Fruit fly (Drosophila melanogaster) whole organism, embryonic: ENCODE results near the gene sll.

Experiments used
- CG11398 ChIP-seq: fragments of 200-800 bp; sonication (Bioruptor generic); optimal IDR thresholded peaks from 2 replicates; lab custom pipeline; 2016; ENCODE audit warnings: missing biosample characterization, missing genetic modification characterization
- CG14965 ChIP-seq: fragments of 200-800 bp; sonication (Bioruptor generic); optimal IDR thresholded peaks from 2 replicates; lab custom pipeline; 2016; ENCODE audit warnings: missing biosample characterization, missing genetic modification characterization, borderline replicate concordance
- CG1529 ChIP-seq: fragments of 200-800 bp; sonication (Bioruptor generic); optimal IDR thresholded peaks from 3 replicates; lab custom pipeline; 2018; ENCODE audit warnings: missing biosample characterization, missing genetic modification characterization
- CG15514 ChIP-seq: fragments of 200-800 bp; sonication (Bioruptor generic); optimal IDR thresholded peaks from 3 replicates; lab custom pipeline; 2017; ENCODE audit warnings: missing biosample characterization, missing genetic modification characterization, mild to moderate bottlenecking, moderate library complexity, missing genetic modification reagents
- CG16779 ChIP-seq: fragments of 200-800 bp; sonication (Bioruptor generic); IDR thresholded peaks from 2 replicates; pipeline ENCODE4 v1.3.6; 2022; ENCODE audit warnings: missing biosample characterization, missing genetic modification characterization
- CG17912 ChIP-seq: fragments of 200-800 bp; sonication (Bioruptor generic); optimal IDR thresholded peaks from 2 replicates; lab custom pipeline; 2018; ENCODE audit warnings: missing biosample characterization, mild to moderate bottlenecking, missing genetic modification characterization
- CG2120 ChIP-seq: fragments of 200-800 bp; sonication (Bioruptor generic); optimal IDR thresholded peaks from 3 replicates; lab custom pipeline; 2016; ENCODE audit warnings: missing biosample characterization, missing genetic modification characterization
- CG31441 ChIP-seq: fragments of 200-800 bp; sonication (Bioruptor generic); IDR thresholded peaks from 2 replicates; pipeline ENCODE4 v1.3.6; 2022; ENCODE audit warnings: missing biosample characterization, missing genetic modification characterization
- CG33557 ChIP-seq: fragments of 200-800 bp; sonication (Bioruptor generic); optimal IDR thresholded peaks from 2 replicates; lab custom pipeline; 2019; ENCODE audit warnings: missing biosample characterization, mild to moderate bottlenecking, missing genetic modification characterization, moderate library complexity
- CG34376 ChIP-seq: fragments of 200-800 bp; sonication (Bioruptor generic); optimal IDR thresholded peaks from 2 replicates; lab custom pipeline; 2018; ENCODE audit warnings: missing biosample characterization, mild to moderate bottlenecking, missing genetic modification characterization
- CG4282 ChIP-seq: fragments of 200-800 bp; sonication (Bioruptor generic); optimal IDR thresholded peaks from 2 replicates; lab custom pipeline; 2016; ENCODE audit warnings: missing biosample characterization, missing genetic modification characterization
- CG4424 ChIP-seq: fragments of 200-800 bp; sonication (Bioruptor generic); optimal IDR thresholded peaks from 3 replicates; lab custom pipeline; 2016; ENCODE audit warnings: missing biosample characterization, missing genetic modification characterization
- CG5245 ChIP-seq: fragments of 200-800 bp; sonication (Bioruptor generic); optimal IDR thresholded peaks from 3 replicates; lab custom pipeline; 2016; ENCODE audit warnings: missing biosample characterization, missing genetic modification characterization
- CG6765 ChIP-seq: fragments of 200-800 bp; sonication (Bioruptor generic); optimal IDR thresholded peaks from 3 replicates; lab custom pipeline; 2017; ENCODE audit warnings: missing biosample characterization, mild to moderate bottlenecking, missing genetic modification characterization
- CG6813 ChIP-seq: fragments of 200-800 bp; sonication (Bioruptor generic); optimal IDR thresholded peaks from 2 replicates; lab custom pipeline; 2017; ENCODE audit warnings: missing biosample characterization, missing genetic modification characterization, mild to moderate bottlenecking, moderate library complexity, missing genetic modification reagents
- CG7928 ChIP-seq: fragments of 200-800 bp; sonication (Bioruptor generic); optimal IDR thresholded peaks from 2 replicates; lab custom pipeline; 2017; ENCODE audit warnings: missing biosample characterization, mild to moderate bottlenecking, missing genetic modification characterization
- CG8089 ChIP-seq: fragments of 200-800 bp; sonication (Bioruptor generic); optimal IDR thresholded peaks from 3 replicates; lab custom pipeline; 2016; ENCODE audit warnings: missing biosample characterization, missing genetic modification characterization
- CG8765 ChIP-seq: fragments of 200-800 bp; sonication (Bioruptor generic); IDR thresholded peaks from 2 replicates; pipeline ENCODE4 v1.3.6; 2022; ENCODE audit warnings: missing biosample characterization, missing genetic modification characterization
- CrebB ChIP-seq: fragments of 200-800 bp; sonication (Bioruptor generic); optimal IDR thresholded peaks from 3 replicates; lab custom pipeline; 2018; ENCODE audit warnings: missing biosample characterization, mild to moderate bottlenecking, missing genetic modification characterization
- D19A ChIP-seq: fragments of 200-800 bp; optimal IDR thresholded peaks from 3 replicates; lab custom pipeline; 2019; ENCODE audit warnings: missing biosample characterization, mild to moderate bottlenecking, missing genetic modification characterization, moderate library complexity
- Dip2 ChIP-seq: fragments of 200-800 bp; sonication (Bioruptor generic); IDR thresholded peaks from 2 replicates; pipeline ENCODE4 v1.3.6; 2022; ENCODE audit warnings: missing biosample characterization, missing genetic modification characterization
- Dref ChIP-seq: fragments of 200-800 bp; sonication (Bioruptor generic); IDR thresholded peaks from 2 replicates; pipeline ENCODE4 v1.3.6; 2022; ENCODE audit warnings: missing biosample characterization, missing genetic modification characterization
- E2f2 ChIP-seq: fragments of 200-800 bp; sonication (Bioruptor generic); IDR thresholded peaks from 2 replicates; pipeline ENCODE4 v1.3.6; 2022; ENCODE audit warnings: missing biosample characterization, missing genetic modification characterization
- Ets97D ChIP-seq: fragments of 200-800 bp; sonication (Bioruptor generic); optimal IDR thresholded peaks from 3 replicates; lab custom pipeline; 2016; ENCODE audit warnings: missing biosample characterization, missing genetic modification characterization
- Hr51 ChIP-seq, 2 experiments: fragments of 200-800 bp; sonication (Bioruptor generic); optimal IDR thresholded peaks; 2 replicates in 1 of 2; 3 replicates in 1 of 2; lab custom pipeline; 2016 to 2018; ENCODE audit warnings: missing biosample characterization in 2 of 2, missing genetic modification characterization in 2 of 2, mild to moderate bottlenecking in 1 of 2, moderate library complexity in 1 of 2
- Meics ChIP-seq: fragments of 200-800 bp; sonication (Bioruptor generic); optimal IDR thresholded peaks from 2 replicates; lab custom pipeline; 2017; ENCODE audit warnings: missing biosample characterization, mild to moderate bottlenecking, missing genetic modification characterization
- NC2β ChIP-seq: fragments of 200-800 bp; sonication (Bioruptor generic); optimal IDR thresholded peaks from 2 replicates; lab custom pipeline; 2016; ENCODE audit warnings: missing biosample characterization, missing genetic modification characterization
- NK7.1 ChIP-seq: fragments of 200-800 bp; sonication (Bioruptor generic); optimal IDR thresholded peaks from 3 replicates; lab custom pipeline; 2016; ENCODE audit warnings: missing biosample characterization, missing genetic modification characterization
- bab2 ChIP-seq: fragments of 200-800 bp; sonication (Bioruptor generic); optimal IDR thresholded peaks from 2 replicates; lab custom pipeline; 2016; ENCODE audit warnings: missing biosample characterization, missing genetic modification characterization
- br ChIP-seq: fragments of >200 bp; optimal IDR thresholded peaks from 2 replicates; lab custom pipeline; 2017
- bsh ChIP-seq, 2 experiments: fragments of 200-800 bp; sonication (Bioruptor generic); optimal IDR thresholded peaks; 2 replicates each; lab custom pipeline; 2017 to 2018; ENCODE audit warnings: mild to moderate bottlenecking in 2 of 2, missing biosample characterization in 2 of 2, missing genetic modification characterization in 2 of 2, moderate library complexity in 1 of 2
- cg ChIP-seq: fragments of 200-800 bp; sonication (Bioruptor generic); optimal IDR thresholded peaks from 3 replicates; lab custom pipeline; 2019; ENCODE audit warnings: missing biosample characterization, mild to moderate bottlenecking, missing genetic modification characterization, moderate library complexity
- croc ChIP-seq: fragments of 200-800 bp; sonication (Bioruptor generic); conservative IDR thresholded peaks from 3 replicates; pipeline ENCODE4 v1.3.6; 2022; ENCODE audit warnings: missing biosample characterization, missing genetic modification characterization
- crol ChIP-seq: fragments of 200-800 bp; sonication (Bioruptor generic); IDR thresholded peaks from 2 replicates; pipeline ENCODE4 v1.3.6; 2022; ENCODE audit warnings: missing biosample characterization, missing genetic modification characterization
- dati ChIP-seq: fragments of 200-800 bp; sonication (Bioruptor generic); IDR thresholded peaks from 2 replicates; pipeline ENCODE4 v1.3.6; 2022; ENCODE audit warnings: missing biosample characterization, missing genetic modification characterization
- disco-r ChIP-seq: fragments of 200-800 bp; sonication (Bioruptor generic); optimal IDR thresholded peaks from 2 replicates; lab custom pipeline; 2016; ENCODE audit warnings: missing biosample characterization, missing genetic modification characterization
- dpn ChIP-seq, 2 experiments: fragments of 200-800 bp; sonication (Bioruptor generic); optimal IDR thresholded peaks; 3 replicates each; lab custom pipeline; 2016; ENCODE audit warnings: missing biosample characterization in 2 of 2, missing genetic modification characterization in 2 of 2
- en ChIP-seq: fragments of 200-800 bp; sonication (Bioruptor generic); optimal IDR thresholded peaks from 2 replicates; lab custom pipeline; 2016; ENCODE audit warnings: missing biosample characterization, missing genetic modification characterization
- gcm ChIP-seq: fragments of 200-800 bp; sonication (Bioruptor generic); optimal IDR thresholded peaks from 2 replicates; lab custom pipeline; 2019; ENCODE audit warnings: missing biosample characterization, mild to moderate bottlenecking, missing genetic modification characterization, moderate library complexity
- gro ChIP-seq: fragments of 200-800 bp; sonication (Bioruptor generic); optimal IDR thresholded peaks from 2 replicates; lab custom pipeline; 2016; ENCODE audit warnings: missing biosample characterization, missing genetic modification characterization
- inv ChIP-seq: fragments of 200-800 bp; sonication (Bioruptor generic); IDR thresholded peaks from 2 replicates; pipeline ENCODE4 v1.3.6; 2022; ENCODE audit warnings: missing biosample characterization, missing genetic modification characterization; ENCODE audit not compliant: partially characterized antibody
- odd ChIP-seq: fragments of 200-800 bp; sonication (Bioruptor generic); optimal IDR thresholded peaks from 2 replicates; lab custom pipeline; 2017; ENCODE audit warnings: missing biosample characterization, mild to moderate bottlenecking, missing genetic modification characterization
- prd ChIP-seq, 3 experiments: fragments of >200 bp in 2 of 3; fragments of 200-800 bp in 1 of 3; sonication (Bioruptor generic) in 1 of 3; optimal IDR thresholded peaks in 2 of 3; IDR thresholded peaks in 1 of 3; 2 replicates in 2 of 3; 3 replicates in 1 of 3; pipeline versions ENCODE4 v1.3.6 to Lab custom; 2017 to 2022; ENCODE audit warnings: missing biosample characterization in 1 of 3, missing genetic modification characterization in 1 of 3
- repo ChIP-seq: fragments of 200-800 bp; sonication (Bioruptor generic); optimal IDR thresholded peaks from 2 replicates; lab custom pipeline; 2016; ENCODE audit warnings: missing biosample characterization, missing genetic modification characterization
- sens ChIP-seq: fragments of 200-800 bp; sonication (Bioruptor generic); peaks from one replicate; lab custom pipeline; 2016; ENCODE audit warnings: missing biosample characterization, missing genetic modification characterization
- slbo ChIP-seq: fragments of 200-800 bp; sonication (Bioruptor generic); IDR thresholded peaks from 2 replicates; pipeline ENCODE4 v1.3.6; 2022; ENCODE audit warnings: missing biosample characterization, missing genetic modification characterization
- slou ChIP-seq: fragments of 200-800 bp; sonication (Bioruptor generic); optimal IDR thresholded peaks from 3 replicates; lab custom pipeline; 2016; ENCODE audit warnings: missing biosample characterization, missing genetic modification characterization
- sr ChIP-seq: fragments of 200-800 bp; sonication (Bioruptor generic); IDR thresholded peaks from 3 replicates; pipeline ENCODE4 v1.3.6; 2022; ENCODE audit warnings: missing biosample characterization, missing genetic modification characterization
- toy ChIP-seq: fragments of 200-800 bp; sonication (Bioruptor generic); IDR thresholded peaks from 2 replicates; pipeline ENCODE4 v1.3.6; 2022; ENCODE audit warnings: missing biosample characterization, missing genetic modification characterization
- tx ChIP-seq: fragments of 200-800 bp; sonication (Bioruptor generic); optimal IDR thresholded peaks from 2 replicates; lab custom pipeline; 2016; ENCODE audit warnings: missing biosample characterization, missing genetic modification characterization
- unc-4 ChIP-seq: fragments of 200-800 bp; sonication (Bioruptor generic); IDR thresholded peaks from 2 replicates; pipeline ENCODE4 v1.3.6; 2022; ENCODE audit warnings: missing biosample characterization, missing genetic modification characterization; ENCODE audit not compliant: partially characterized antibody

Gene sll

DNA sequence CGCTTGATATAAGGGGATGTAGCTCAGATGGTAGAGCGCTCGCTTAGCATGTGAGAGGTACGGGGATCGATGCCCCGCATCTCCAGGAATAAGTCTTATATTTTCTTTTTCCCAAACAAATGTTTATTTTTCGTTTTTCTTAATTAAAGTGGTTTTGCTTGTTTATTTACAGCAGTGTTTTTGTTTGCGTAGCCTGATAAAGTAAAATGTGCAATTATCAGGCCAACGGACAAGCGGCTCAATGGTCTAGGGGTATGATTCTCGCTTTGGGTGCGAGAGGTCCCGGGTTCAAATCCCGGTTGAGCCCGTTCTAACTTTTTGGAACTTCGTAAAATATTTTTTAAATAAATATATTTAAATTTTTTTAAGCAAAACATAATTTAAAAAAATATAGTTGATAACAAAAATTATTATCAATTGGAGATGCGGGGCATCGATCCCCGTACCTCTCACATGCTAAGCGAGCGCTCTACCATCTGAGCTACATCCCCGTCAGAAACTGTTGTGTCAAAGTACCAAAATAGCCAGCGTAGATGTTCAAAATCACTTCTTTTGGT is 13.9 kb downstream of the sll start (continued):
- no peak for TF ChIP-seq br
- no peak for TF ChIP-seq CG4424 (GFP tag; lab: Kevin White, UChicago)
- TF ChIP-seq CG33557 (GFP tag; lab: Kevin White, UChicago): peak; percentile 24
- TF ChIP-seq cg: no peak
- TF ChIP-seq bab2 (GFP tag; lab: Kevin White, UChicago): no peak
- no peak for TF ChIP-seq NK7.1 (GFP tag; lab: Kevin White, UChicago)
- no peak for TF ChIP-seq Dip2 (GFP tag; lab: Robert Waterston, UW)
- TF ChIP-seq CG6813 (GFP tag; lab: Kevin White, UChicago): no peak
- no peak for TF ChIP-seq CG7928 (GFP tag; lab: Kevin White, UChicago)
- no peak for TF ChIP-seq CG15514
- TF ChIP-seq CG5245 (GFP tag; lab: Kevin White, UChicago): no peak
- TF ChIP-seq D19A (tag; lab: Kevin White, UChicago): peak; percentile 47
- no peak for TF ChIP-seq CG8089
- no peak for TF ChIP-seq disco-r
- no peak for TF ChIP-seq crol (GFP tag; lab: Robert Waterston, UW)
- no peak for TF ChIP-seq dati (GFP tag; lab: Robert Waterston, UW)
- TF ChIP-seq tx: no peak
- TF ChIP-seq CG8765 (GFP tag; lab: Robert Waterston, UW): no peak
- TF ChIP-seq CrebB (tag; lab: Kevin White, UChicago): no peak
- TF ChIP-seq E2f2: no peak
- no peak for TF ChIP-seq CG6765
- peak; percentile 82 for TF ChIP-seq sens (GFP tag; lab: Kevin White, UChicago)
- TF ChIP-seq CG2120 (GFP tag; lab: Kevin White, UChicago): no peak
- no peak for TF ChIP-seq dpn (GFP tag; optimal IDR thresholded peaks at IDR 0.05; lab: Kevin White, UChicago)
- TF ChIP-seq Ets97D (GFP tag; lab: Kevin White, UChicago): no peak
- no peak for TF ChIP-seq CG14965 (GFP tag; lab: Kevin White, UChicago)
- no peak for TF ChIP-seq Dref (GFP tag; lab: Robert Waterston, UW)
- no peak for TF ChIP-seq odd (GFP tag; lab: Kevin White, UChicago)
- TF ChIP-seq gcm (GFP tag; lab: Kevin White, UChicago): peak; percentile 51
- no peak for TF ChIP-seq CG1529 (GFP tag; lab: Kevin White, UChicago)
- no peak for TF ChIP-seq Meics (GFP tag; lab: Kevin White, UChicago)
- peak; percentile 1 to 49 for TF ChIP-seq bsh (GFP tag; optimal IDR thresholded peaks at IDR 0.05; lab: Kevin White, UChicago)
- no peak for TF ChIP-seq gro (GFP tag; lab: Kevin White, UChicago)
- no peak for TF ChIP-seq CG4282 (GFP tag; lab: Kevin White, UChicago)
- TF ChIP-seq repo (GFP tag; lab: Kevin White, UChicago): no peak
- TF ChIP-seq en (GFP tag; lab: Kevin White, UChicago): no peak
- TF ChIP-seq inv: peak; percentile 59; the same call in 1 of the 2 replicates
- no peak for TF ChIP-seq prd (optimal IDR thresholded peaks at IDR 0.05; lab: Kevin White, UChicago)
- TF ChIP-seq prd (GFP tag; IDR thresholded peaks at IDR 0.05; lab: Robert Waterston, UW): no peak
- peak; percentile 33 for TF ChIP-seq CG34376 (GFP tag; lab: Kevin White, UChicago)
- no peak for TF ChIP-seq CG17912
- no peak for TF ChIP-seq sr
- no peak for TF ChIP-seq slbo (GFP tag; lab: Robert Waterston, UW)
- TF ChIP-seq CG11398: no peak
- no peak for TF ChIP-seq Hr51 (GFP tag; optimal IDR thresholded peaks at IDR 0.05; lab: Kevin White, UChicago)
- no peak for TF ChIP-seq slou (GFP tag; lab: Kevin White, UChicago)
- TF ChIP-seq toy (GFP tag; lab: Robert Waterston, UW): no peak
- TF ChIP-seq NC2β (GFP tag; lab: Kevin White, UChicago): no peak
- no peak for TF ChIP-seq croc (GFP tag; lab: Robert Waterston, UW)
- TF ChIP-seq CG16779 (GFP tag; lab: Robert Waterston, UW): no peak
- peak; percentile 60; the same call in 1 of the 2 replicates for TF ChIP-seq unc-4 (GFP tag; lab: Robert Waterston, UW)
- TF ChIP-seq CG31441 (GFP tag; lab: Robert Waterston, UW): no peak
